Fruit fly (Drosophila melanogaster): ENCODE measurements around the gene Ddx1.

Ddx1 gene

DNA sequence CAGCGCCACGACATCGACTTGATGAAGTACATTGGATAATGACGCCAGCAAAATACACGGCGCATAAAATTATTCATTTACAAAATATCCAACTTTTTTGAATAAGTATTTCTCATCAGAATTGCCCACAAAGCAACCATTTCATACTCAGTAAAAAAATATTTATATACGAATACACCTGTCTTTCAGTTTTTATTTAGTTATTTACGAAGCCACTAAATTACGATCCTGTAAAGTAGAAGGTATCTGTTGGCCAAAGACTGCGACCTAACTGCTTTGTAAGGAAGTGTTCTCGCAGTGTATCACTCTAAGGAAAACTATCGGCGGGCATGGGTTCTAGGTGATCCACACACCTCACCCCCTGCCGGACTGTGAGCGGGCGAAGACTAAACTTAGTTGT lies 14.0 kb downstream of the Ddx1 start (continued):
- TF ChIP-seq tup (GFP tag; optimal IDR thresholded peaks at IDR 0.05) (no peak), Eip74EF (GFP tag; optimal IDR thresholded peaks at IDR 0.05) (no peak), chm (GFP tag; IDR thresholded peaks at IDR 0.05) (no peak), CG3838 (GFP tag; optimal IDR thresholded peaks at IDR 0.05) (peak; percentile 54), CG1647 (GFP tag; optimal IDR thresholded peaks at IDR 0.05) (peak; percentile 16), Ada2b (GFP tag; IDR thresholded peaks at IDR 0.05) (peak; percentile 49), kah (GFP tag; optimal IDR thresholded peaks at IDR 0.05) (no peak), btn (GFP tag; optimal IDR thresholded peaks at IDR 0.05) (no peak), CG32772 (GFP tag; IDR thresholded peaks at IDR 0.05) (peak; percentile 56), CG10274 (GFP tag; optimal IDR thresholded peaks at IDR 0.05) (no peak), crp (GFP tag; optimal IDR thresholded peaks at IDR 0.05) (no peak), Bdp1 (GFP tag; optimal IDR thresholded peaks at IDR 0.05) (no peak), sens (GFP tag) (no peak), gce (GFP tag; IDR thresholded peaks at IDR 0.05) (no peak), HLH3B (GFP tag; IDR thresholded peaks at IDR 0.05) (peak; percentile 48; the same call in 1 of the 2 replicates), C15 (GFP tag; IDR thresholded peaks at IDR 0.05) (no peak), bab2 (GFP tag; optimal IDR thresholded peaks at IDR 0.05) (peak; percentile 24), twi (tag; optimal IDR thresholded peaks at IDR 0.05) (no peak), Lim3 (GFP tag; IDR thresholded peaks at IDR 0.05) (0 out of 2 replicates have a peak, but pooled peaks have one; percentile 10), CG11504 (tag; optimal IDR thresholded peaks at IDR 0.05) (no peak), CG17568 (GFP tag; optimal IDR thresholded peaks at IDR 0.05) (no peak), pnt (GFP tag; optimal IDR thresholded peaks at IDR 0.05) (peak; percentile 40), CG31224 (GFP tag; IDR thresholded peaks at IDR 0.05) (peak; percentile 51; the same call in 1 of the 2 replicates), pros (GFP tag; optimal IDR thresholded peaks at IDR 0.05) (no peak), Hmx (GFP tag; optimal IDR thresholded peaks at IDR 0.05) (no peak), Tbp (GFP tag; optimal IDR thresholded peaks at IDR 0.05) (no peak), CG10321 (GFP tag; IDR thresholded peaks at IDR 0.05) (no peak), abd-A (tag; optimal IDR thresholded peaks at IDR 0.05) (no peak), CG16813 (GFP tag; IDR thresholded peaks at IDR 0.05; ENCODE audit: partially characterized antibody) (no peak), ranshi (GFP tag; IDR thresholded peaks at IDR 0.05) (peak; percentile 28; the same call in 1 of the 2 replicates), CG15601 (tag; optimal IDR thresholded peaks at IDR 0.05) (no peak), wdn (GFP tag; IDR thresholded peaks at IDR 0.05) (0 out of 2 replicates have a peak, but pooled peaks have one; percentile 31), Lhr (GFP tag; optimal IDR thresholded peaks at IDR 0.05) (no peak), zen2 (GFP tag; IDR thresholded peaks at IDR 0.05; ENCODE audit: partially characterized antibody) (no peak), CG4820 (GFP tag; optimal IDR thresholded peaks at IDR 0.05) (peak; percentile 37), sd (tag; optimal IDR thresholded peaks at IDR 0.05) (no peak), vnd (GFP tag; IDR thresholded peaks at IDR 0.05; ENCODE audit: partially characterized antibody) (no peak), CG34224 (GFP tag; IDR thresholded peaks at IDR 0.05; ENCODE audit: partially characterized antibody) (no peak), eyg (GFP tag; optimal IDR thresholded peaks at IDR 0.05) (no peak), CG15479 (GFP tag; optimal IDR thresholded peaks at IDR 0.05) (no peak), usp (GFP tag; optimal IDR thresholded peaks at IDR 0.05) (no peak), crol (GFP tag; IDR thresholded peaks at IDR 0.05) (peak; percentile 50), nerfin-1 (tag; optimal IDR thresholded peaks at IDR 0.05) (no peak), CG12219 (GFP tag; optimal IDR thresholded peaks at IDR 0.05) (peak; percentile 20), tio (GFP tag; optimal IDR thresholded peaks at IDR 0.05) (no peak), yki (optimal IDR thresholded peaks at IDR 0.05) (no peak), Med (GFP tag) (peak; percentile 91), CG5180 (GFP tag; optimal IDR thresholded peaks at IDR 0.05) (no peak), CG10543 (GFP tag; optimal IDR thresholded peaks at IDR 0.05) (peak; percentile 66), CG16815 (GFP tag; optimal IDR thresholded peaks at IDR 0.05) (peak; percentile 25), CG4854 (GFP tag; optimal IDR thresholded peaks at IDR 0.05) (no peak)
